Worm (Caenorhabditis elegans) whole organism, L2 larva: ENCODE results near the gene rgs-2.

ENCODE experiments used
- ZK546.5 ChIP-seq: sonication (generic microtip); optimal IDR thresholded peaks from 2 replicates; lab custom pipeline; 2017; ENCODE audit warnings: missing biosample characterization, missing genetic modification characterization
- aly-2 ChIP-seq: fragments of 150-350 bp; optimal IDR thresholded peaks from 2 replicates; lab custom pipeline; 2014; ENCODE audit warnings: missing biosample characterization, missing genetic modification characterization
- ama-1 ChIP-seq: fragments of 150-350 bp; optimal IDR thresholded peaks from 2 replicates; lab custom pipeline; 2018; ENCODE audit warnings: inconsistent platforms
- mab-5 ChIP-seq: fragments of 150-350 bp; optimal IDR thresholded peaks from 2 replicates; lab custom pipeline; 2014; ENCODE audit warnings: missing biosample characterization, missing genetic modification characterization
- nhr-11 ChIP-seq: fragments of 150-350 bp; optimal IDR thresholded peaks from 2 replicates; lab custom pipeline; 2014; ENCODE audit warnings: missing biosample characterization, missing genetic modification characterization
- nhr-237 ChIP-seq: fragments of 150-350 bp; optimal IDR thresholded peaks from 2 replicates; lab custom pipeline; 2014; ENCODE audit warnings: missing biosample characterization, missing genetic modification characterization
- nhr-25 ChIP-seq: fragments of 150-350 bp; sonication (generic microtip); optimal IDR thresholded peaks from 3 replicates; lab custom pipeline; 2014; ENCODE audit warnings: missing biosample characterization, missing genetic modification characterization
- nhr-77 ChIP-seq: fragments of 150-350 bp; optimal IDR thresholded peaks from 2 replicates; lab custom pipeline; 2014; ENCODE audit warnings: missing biosample characterization, missing genetic modification characterization
- snpc-4 ChIP-seq: fragments of 150-350 bp; optimal IDR thresholded peaks from 2 replicates; lab custom pipeline; 2014; ENCODE audit warnings: missing biosample characterization, missing genetic modification characterization
- zag-1 ChIP-seq: fragments of 150-350 bp; optimal IDR thresholded peaks from 2 replicates; lab custom pipeline; 2014; ENCODE audit warnings: missing biosample characterization, missing genetic modification characterization
- ztf-11 ChIP-seq: sonication (generic microtip); optimal IDR thresholded peaks from 2 replicates; lab custom pipeline; 2017; ENCODE audit warnings: missing biosample characterization, missing genetic modification characterization

- TF ChIP-seq mab-5 (tag; lab: Kevin White, UChicago) (no peak), nhr-11 (tag; lab: Kevin White, UChicago) (no peak), nhr-237 (tag; lab: Kevin White, UChicago) (no peak), nhr-77 (tag; lab: Kevin White, UChicago) (no peak), ztf-11 (tag; lab: Kevin White, UChicago) (no peak), nhr-25 (tag; lab: Kevin White, UChicago) (no peak), aly-2 (tag; lab: Kevin White, UChicago) (no peak), zag-1 (no peak), ZK546.5 (tag; lab: Kevin White, UChicago) (no peak), ama-1 (lab: Kevin White, UChicago) (no peak), snpc-4 (no peak)
These were observed 57.2 kb downstream of the rgs-2 start, which contains the start of gene ilc-17.1 for ce11 chrX:12769697-12770096.
